Fruit fly (Drosophila melanogaster) S2 (cell line): ENCODE results near the gene Mst77F.

Experiments
- CG8478 ChIP-seq: fragments of >200 bp; optimal IDR thresholded peaks from 2 replicates; lab custom pipeline; 2018
- CTCF ChIP-seq, 2 experiments: fragments of >200 bp; optimal IDR thresholded peaks; 2 replicates each; lab custom pipeline; 2018

dm6 chr3L:20778224-20779063, 39.4 kb downstream of the Mst77F start, which contains the start of the genes Pex16 and Pex14:
- TF ChIP-seq CG8478 (lab: Kevin White, UChicago) = no peak
- no peak for TF ChIP-seq CTCF (optimal IDR thresholded peaks at IDR 0.05; lab: Kevin White, UChicago)
